Worm (Caenorhabditis elegans) whole organism, L1 larva: ENCODE results near the gene grd-12.
A peak's percentile ranks its signal among the peaks of the same experiment; 100 is the strongest.

Experiments used
- C16A3.4 ChIP-seq: fragments of 150-350 bp; optimal IDR thresholded peaks from 2 replicates; lab custom pipeline; 2014; ENCODE audit warnings: missing biosample characterization, missing genetic modification characterization
- F16B12.6 ChIP-seq: fragments of 150-350 bp; optimal IDR thresholded peaks from 2 replicates; lab custom pipeline; 2014; ENCODE audit warnings: missing biosample characterization, missing genetic modification characterization
- alr-1 ChIP-seq: fragments of 200-800 bp; sonication (Bioruptor generic); optimal IDR thresholded peaks from 2 replicates; lab custom pipeline; 2018; ENCODE audit warnings: borderline replicate concordance, mild to moderate bottlenecking, missing genetic modification characterization, missing compliant biosample characterization
- aly-2 ChIP-seq: fragments of 150-350 bp; optimal IDR thresholded peaks from 2 replicates; lab custom pipeline; 2014; ENCODE audit warnings: missing biosample characterization, missing genetic modification characterization
- ceh-8 ChIP-seq: fragments of 200-800 bp; sonication (Bioruptor generic); optimal IDR thresholded peaks from 2 replicates; lab custom pipeline; 2018; ENCODE audit warnings: mild to moderate bottlenecking, missing genetic modification characterization, moderate library complexity, missing compliant biosample characterization
- ceh-82 ChIP-seq, 3 experiments: fragments of 150-350 bp in 1 of 3; sonication (generic microtip) in 2 of 3; optimal IDR thresholded peaks; 2 replicates each; lab custom pipeline; 2014 to 2017; ENCODE audit warnings: missing biosample characterization in 3 of 3, missing genetic modification characterization in 3 of 3
- ceh-90 ChIP-seq: sonication (generic microtip); optimal IDR thresholded peaks from 2 replicates; lab custom pipeline; 2016; ENCODE audit warnings: missing genetic modification characterization, missing compliant biosample characterization
- dpl-1 ChIP-seq, 3 experiments: fragments of 150-350 bp in 2 of 3; sonication (generic microtip) in 1 of 3; optimal IDR thresholded peaks; 2 replicates each; lab custom pipeline; 2014 to 2017; ENCODE audit warnings: missing biosample characterization in 3 of 3, missing genetic modification characterization in 3 of 3, missing genetic modification reagents in 3 of 3
- dsc-1 ChIP-seq: sonication (generic microtip); optimal IDR thresholded peaks from 2 replicates; lab custom pipeline; 2016; ENCODE audit warnings: mild to moderate bottlenecking, missing genetic modification characterization, missing compliant biosample characterization
- efl-1 ChIP-seq, 4 experiments: fragments of 150-350 bp; optimal IDR thresholded peaks in 3 of 4; peaks in 1 of 4; 1 replicate in 1 of 4; 2 replicates in 3 of 4; lab custom pipeline; 2014; ENCODE audit warnings: missing biosample characterization in 2 of 4, missing genetic modification characterization in 2 of 4, missing genetic modification reagents in 2 of 4
- efl-3 ChIP-seq: fragments of 200-800 bp; sonication (Bioruptor generic); optimal IDR thresholded peaks from 2 replicates; lab custom pipeline; 2018; ENCODE audit warnings: mild to moderate bottlenecking, missing genetic modification characterization, missing compliant biosample characterization
- fkh-10 ChIP-seq: sonication (generic microtip); optimal IDR thresholded peaks from 2 replicates; lab custom pipeline; 2017; ENCODE audit warnings: missing biosample characterization, missing genetic modification reagents, missing genetic modification characterization
- fos-1 ChIP-seq: fragments of 150-350 bp; optimal IDR thresholded peaks from 2 replicates; lab custom pipeline; 2014; ENCODE audit warnings: missing biosample characterization, missing genetic modification characterization
- irx-1 ChIP-seq: sonication (generic microtip); optimal IDR thresholded peaks from 2 replicates; lab custom pipeline; 2016; ENCODE audit warnings: missing genetic modification characterization, missing compliant biosample characterization
- isw-1 ChIP-seq: fragments of 200-800 bp; sonication (Bioruptor generic); IDR thresholded peaks from 2 replicates; pipeline ENCODE4 v1.3.6; 2022; ENCODE audit warnings: missing genetic modification characterization, missing compliant biosample characterization
- jun-1 ChIP-seq: fragments of 150-350 bp; optimal IDR thresholded peaks from 2 replicates; lab custom pipeline; 2014; ENCODE audit warnings: missing biosample characterization, missing genetic modification reagents, missing genetic modification characterization
- lin-13 ChIP-seq: fragments of 150-350 bp; optimal IDR thresholded peaks from 2 replicates; lab custom pipeline; 2014; ENCODE audit warnings: missing biosample characterization, missing genetic modification reagents, missing genetic modification characterization
- lin-15B ChIP-seq: fragments of 150-350 bp; sonication (generic microtip); optimal IDR thresholded peaks from 3 replicates; lab custom pipeline; 2014; ENCODE audit warnings: missing biosample characterization, missing genetic modification characterization
- lin-35 ChIP-seq, 2 experiments: fragments of 150-350 bp; optimal IDR thresholded peaks; 2 replicates each; lab custom pipeline; 2014; ENCODE audit warnings: missing biosample characterization in 2 of 2, missing genetic modification characterization in 2 of 2, missing genetic modification reagents in 2 of 2
- lin-39 ChIP-seq: fragments of 150-350 bp; optimal IDR thresholded peaks from 2 replicates; lab custom pipeline; 2014; ENCODE audit warnings: missing biosample characterization, missing genetic modification reagents, missing genetic modification characterization
- lir-3 ChIP-seq: sonication (generic microtip); optimal IDR thresholded peaks from 2 replicates; lab custom pipeline; 2016; ENCODE audit warnings: mild to moderate bottlenecking, missing genetic modification characterization, moderate library complexity, missing compliant biosample characterization; ENCODE audit not compliant: poor library complexity
- lsy-2 ChIP-seq, 2 experiments: fragments of 150-350 bp; optimal IDR thresholded peaks; 2 replicates each; lab custom pipeline; 2014; ENCODE audit warnings: missing biosample characterization in 2 of 2, missing genetic modification characterization in 2 of 2
- mab-9 ChIP-seq: fragments of 200-800 bp; sonication (Bioruptor generic); IDR thresholded peaks from 2 replicates; pipeline ENCODE4 v1.3.6; 2022; ENCODE audit warnings: missing genetic modification reagents, missing genetic modification characterization, missing compliant biosample characterization
- nhr-11 ChIP-seq: fragments of 150-350 bp; optimal IDR thresholded peaks from 2 replicates; lab custom pipeline; 2014; ENCODE audit warnings: missing biosample characterization, missing genetic modification characterization
- nhr-12 ChIP-seq: sonication (generic microtip); optimal IDR thresholded peaks from 2 replicates; lab custom pipeline; 2017; ENCODE audit warnings: missing biosample characterization, missing genetic modification characterization
- nhr-19 ChIP-seq: fragments of 200-800 bp; sonication (Bioruptor generic); conservative IDR thresholded peaks from 2 replicates; pipeline ENCODE4 v1.3.6; 2022; ENCODE audit warnings: missing genetic modification characterization, missing compliant biosample characterization
- nhr-237 ChIP-seq: fragments of 150-350 bp; optimal IDR thresholded peaks from 2 replicates; lab custom pipeline; 2014; ENCODE audit warnings: missing biosample characterization, missing genetic modification characterization
- nhr-77 ChIP-seq: fragments of 150-350 bp; optimal IDR thresholded peaks from 2 replicates; lab custom pipeline; 2014; ENCODE audit warnings: missing biosample characterization, missing genetic modification characterization
- nhr-84 ChIP-seq: sonication (generic microtip); optimal IDR thresholded peaks from 2 replicates; lab custom pipeline; 2017; ENCODE audit warnings: missing biosample characterization, missing genetic modification characterization
- nhr-85 ChIP-seq: sonication (generic microtip); peaks from one replicate; lab custom pipeline; 2016; ENCODE audit warnings: missing genetic modification characterization, inconsistent platforms, missing compliant biosample characterization
- nhr-90 ChIP-seq: sonication (generic microtip); optimal IDR thresholded peaks from 2 replicates; lab custom pipeline; 2016; ENCODE audit warnings: mild to moderate bottlenecking, missing genetic modification characterization, missing compliant biosample characterization; ENCODE audit not compliant: poor library complexity
- pax-3 ChIP-seq: fragments of 200-800 bp; sonication (Bioruptor generic); optimal IDR thresholded peaks from 2 replicates; lab custom pipeline; 2018; ENCODE audit warnings: mild to moderate bottlenecking, missing genetic modification characterization, moderate library complexity, missing compliant biosample characterization
- skn-1 ChIP-seq: fragments of 150-350 bp; optimal IDR thresholded peaks from 2 replicates; lab custom pipeline; 2014; ENCODE audit warnings: missing biosample characterization, missing genetic modification characterization
- sox-4 ChIP-seq: sonication (generic microtip); optimal IDR thresholded peaks from 2 replicates; lab custom pipeline; 2016; ENCODE audit warnings: missing genetic modification characterization, missing compliant biosample characterization
- sup-37 ChIP-seq: fragments of 200-800 bp; sonication (Bioruptor generic); optimal IDR thresholded peaks from 2 replicates; lab custom pipeline; 2018; ENCODE audit warnings: mild to moderate bottlenecking, missing genetic modification characterization, missing compliant biosample characterization
- tbx-2 ChIP-seq: sonication (generic microtip); optimal IDR thresholded peaks from 2 replicates; lab custom pipeline; 2016; ENCODE audit warnings: missing genetic modification characterization, missing compliant biosample characterization
- tlp-1 ChIP-seq: fragments of 150-350 bp; optimal IDR thresholded peaks from 2 replicates; lab custom pipeline; 2014; ENCODE audit warnings: missing biosample characterization, missing genetic modification characterization
- unc-130 ChIP-seq: fragments of 150-350 bp; optimal IDR thresholded peaks from 2 replicates; lab custom pipeline; 2017; ENCODE audit warnings: missing biosample characterization, missing genetic modification characterization, inconsistent platforms
- unc-62 ChIP-seq: fragments of 150-350 bp; optimal IDR thresholded peaks from 2 replicates; lab custom pipeline; 2014; ENCODE audit warnings: missing biosample characterization, missing genetic modification reagents, missing genetic modification characterization
- unc-86 ChIP-seq: sonication (generic microtip); optimal IDR thresholded peaks from 2 replicates; lab custom pipeline; 2016; ENCODE audit warnings: missing genetic modification characterization, missing compliant biosample characterization
- unc-98 ChIP-seq: fragments of 200-800 bp; sonication (Bioruptor generic); IDR thresholded peaks from 2 replicates; pipeline ENCODE4 v1.3.6; 2022; ENCODE audit warnings: missing genetic modification characterization, missing compliant biosample characterization
- vab-15 ChIP-seq: sonication (generic microtip); optimal IDR thresholded peaks from 2 replicates; lab custom pipeline; 2017; ENCODE audit warnings: missing genotype, mild to moderate bottlenecking, missing genetic modification characterization, missing compliant biosample characterization
- zag-1 ChIP-seq: fragments of 150-350 bp; optimal IDR thresholded peaks from 2 replicates; lab custom pipeline; 2014; ENCODE audit warnings: missing biosample characterization, missing genetic modification characterization
- ztf-11 ChIP-seq, 2 experiments: sonication (generic microtip); optimal IDR thresholded peaks; 2 replicates each; lab custom pipeline; 2016 to 2017; ENCODE audit warnings: missing genetic modification characterization in 2 of 2, missing biosample characterization in 1 of 2, missing compliant biosample characterization in 1 of 2
- ztf-4 ChIP-seq: fragments of 150-350 bp; optimal IDR thresholded peaks from 2 replicates; lab custom pipeline; 2014; ENCODE audit warnings: missing biosample characterization, missing genetic modification characterization

The grd-12 gene

DNA sequence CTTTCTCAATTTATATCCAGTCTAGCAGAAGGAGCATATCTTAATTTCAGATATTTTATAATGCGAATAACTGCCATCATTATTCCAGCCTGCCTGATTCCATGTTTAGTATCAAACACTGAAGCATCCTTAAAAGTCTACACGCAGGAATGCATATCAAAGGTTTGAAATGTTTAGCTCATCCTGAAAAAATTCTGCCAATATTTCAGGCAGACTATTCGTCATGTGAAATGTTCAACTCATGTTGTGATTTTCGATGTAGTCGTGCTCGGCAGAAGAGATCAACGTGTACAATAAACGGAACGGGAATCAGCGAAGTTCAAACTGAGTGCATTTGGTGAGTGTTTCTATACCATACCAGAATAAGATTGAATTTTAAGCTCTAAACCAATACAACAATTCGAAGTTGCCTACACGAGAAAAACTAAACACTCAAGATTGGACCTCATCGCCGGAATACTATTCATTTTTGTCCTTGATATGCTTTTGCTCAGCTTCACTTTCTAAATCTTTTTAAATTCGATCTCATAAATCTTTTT, 21.2 kb downstream of the grd-12 start, which contains the start of gene T01C3.11:
TSS of gene T01C3.11 (plus strand) at position 51 of the 539 bp plus-strand sequence.
- TF ChIP-seq irx-1 (tag; lab: Kevin White, UChicago) = no peak
- TF ChIP-seq lin-35 (GFP tag; optimal IDR thresholded peaks at IDR 0.05; lab: Kevin White, UChicago) = no peak
- no peak for TF ChIP-seq efl-1 (optimal IDR thresholded peaks at IDR 0.05; lab: Kevin White, UChicago)
- peak in 1 of 2 experiments; percentile 65 for TF ChIP-seq efl-1 (GFP tag; optimal IDR thresholded peaks at IDR 0.05 in 1 of 2; lab: Kevin White, UChicago)

DNA sequence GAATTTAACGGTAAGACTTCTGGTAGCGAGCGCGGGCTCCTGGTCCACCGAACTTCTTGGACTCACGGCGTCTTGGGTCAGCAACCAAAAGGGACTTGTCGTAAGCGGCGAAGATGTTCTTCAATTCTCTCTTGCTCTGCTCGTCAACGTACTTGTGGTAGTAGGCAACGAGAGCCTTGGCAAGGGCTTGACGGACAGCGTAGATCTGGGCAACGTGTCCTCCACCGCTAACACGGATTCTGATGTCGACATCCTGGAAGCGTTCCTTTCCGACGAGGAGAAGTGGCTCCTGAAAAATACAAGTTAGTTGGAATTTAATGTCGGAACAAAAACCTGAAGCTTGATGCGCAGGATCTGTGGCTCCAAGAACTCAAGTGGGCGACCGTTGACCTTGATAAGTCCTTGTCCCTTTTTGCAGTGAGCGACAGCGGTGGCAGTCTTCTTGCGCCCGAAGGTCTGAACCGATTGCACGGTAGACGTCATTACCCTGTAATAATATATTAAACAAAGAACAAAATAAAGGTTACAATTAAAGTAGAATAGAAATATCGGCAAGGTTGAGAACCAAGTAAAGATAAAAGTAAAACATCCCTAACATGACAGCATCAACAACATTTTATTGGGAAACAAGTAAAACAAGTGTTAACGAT, 21.9 kb downstream of the grd-12 start, which contains the start of gene rps-16:
TSS of gene rps-16 (minus strand) at position 487 of the 650 bp plus-strand sequence.
- no peak for TF ChIP-seq ceh-82 (tag; optimal IDR thresholded peaks at IDR 0.05; lab: Kevin White, UChicago)
- TF ChIP-seq F16B12.6 (tag; lab: Kevin White, UChicago) = no peak
- TF ChIP-seq C16A3.4 (tag; lab: Kevin White, UChicago) = no peak
- TF ChIP-seq dsc-1 (tag; lab: Kevin White, UChicago) = no peak
- TF ChIP-seq jun-1 (tag; lab: Kevin White, UChicago) = no peak
- TF ChIP-seq sox-4 (tag; lab: Kevin White, UChicago) = no peak
- no peak for TF ChIP-seq sup-37
- no peak for TF ChIP-seq alr-1 (tag; lab: Kevin White, UChicago)
- no peak for TF ChIP-seq nhr-11 (tag; lab: Kevin White, UChicago)
- no peak for TF ChIP-seq nhr-77 (tag; lab: Kevin White, UChicago)

DNA sequence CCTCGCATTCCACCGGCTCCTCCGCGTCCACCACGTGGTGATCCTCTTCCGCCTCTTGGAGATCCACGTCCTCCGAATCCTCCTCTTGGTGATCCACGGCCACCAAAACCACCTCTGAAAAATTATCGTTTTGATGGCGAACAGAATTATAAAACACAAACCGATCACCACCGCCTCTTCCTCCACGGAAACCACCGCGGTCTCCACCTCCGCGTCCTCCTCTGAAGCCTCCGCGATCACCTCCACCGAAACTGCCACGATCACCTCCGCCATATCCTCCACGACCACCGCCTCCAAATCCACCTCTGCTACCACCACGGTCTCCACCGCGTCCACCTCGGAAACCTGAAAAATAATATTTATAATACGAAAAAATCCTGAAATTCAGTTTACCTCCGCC, 23.2 kb downstream of the grd-12 start:
- TF ChIP-seq skn-1 (tag; lab: Kevin White, UChicago) = no peak
- no peak for TF ChIP-seq pax-3 (tag; lab: Kevin White, UChicago)
- TF ChIP-seq vab-15 (tag; lab: Kevin White, UChicago) = no peak
- TF ChIP-seq C16A3.4 (tag; lab: Kevin White, UChicago) = no peak
- TF ChIP-seq lsy-2 (tag; optimal IDR thresholded peaks at IDR 0.05; lab: Kevin White, UChicago) = no peak
- no peak for TF ChIP-seq fos-1 (tag; lab: Kevin White, UChicago)
- TF ChIP-seq lin-35 (GFP tag; optimal IDR thresholded peaks at IDR 0.05; lab: Kevin White, UChicago) = no peak
- no peak for TF ChIP-seq lin-39 (tag; lab: Kevin White, UChicago)
- TF ChIP-seq nhr-237 (tag; lab: Kevin White, UChicago) = no peak
- TF ChIP-seq unc-62 (GFP tag; lab: Kevin White, UChicago) = no peak
- no peak for TF ChIP-seq nhr-85 (tag; lab: Kevin White, UChicago)
- no peak for TF ChIP-seq nhr-19 (GFP tag; lab: Robert Waterston, UW)
- no peak for TF ChIP-seq nhr-84 (tag; lab: Kevin White, UChicago)
- no peak for TF ChIP-seq irx-1 (tag; lab: Kevin White, UChicago)
- TF ChIP-seq ztf-4 = no peak
- no peak for TF ChIP-seq mab-9
- TF ChIP-seq, all 84 proteins: peak for 0

DNA sequence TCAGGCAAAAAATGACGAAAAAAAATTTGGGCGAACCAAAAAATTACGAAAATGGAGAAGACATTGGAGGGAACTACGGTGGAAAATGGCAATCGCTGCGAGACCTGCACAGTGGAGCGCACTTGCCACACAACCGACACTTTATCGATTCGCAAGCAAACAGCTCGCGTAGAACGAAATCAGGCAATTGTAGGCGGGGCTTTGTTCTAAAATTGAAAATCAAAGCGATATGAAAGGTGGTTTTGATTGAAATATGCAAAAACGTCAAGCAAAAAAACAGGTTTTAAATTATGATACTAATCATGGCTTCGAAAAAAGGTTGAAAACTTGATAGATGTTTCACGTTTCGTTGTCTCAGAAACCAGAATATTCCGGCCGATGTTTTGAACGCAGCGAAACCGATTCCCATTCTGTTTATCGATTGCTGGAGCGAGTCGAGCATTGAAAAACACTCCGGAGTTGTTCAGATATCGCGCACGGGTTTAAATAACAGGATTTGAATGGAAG, 23.9 kb downstream of the grd-12 start, which contains the start of the genes fib-1 and mut-15:
TSS of gene fib-1 (minus strand) at position 40 of the 507 bp plus-strand sequence.
TSS of gene mut-15 (plus strand) at position 360 of the 507 bp plus-strand sequence.
- TF ChIP-seq nhr-90 = peak; percentile 94
- peak; percentile 85 for TF ChIP-seq irx-1 (tag; lab: Kevin White, UChicago)
- peak; percentile 85 to 87 (median 85) for TF ChIP-seq dpl-1 (GFP tag; optimal IDR thresholded peaks at IDR 0.05; lab: Kevin White, UChicago)
- TF ChIP-seq lir-3 (tag; lab: Kevin White, UChicago) = peak; percentile 86
- peak; percentile 21 for TF ChIP-seq zag-1
- peak; percentile 96 for TF ChIP-seq lin-15B (tag; lab: Kevin White, UChicago)
- peak; percentile 54 for TF ChIP-seq efl-3 (GFP tag; lab: Kevin White, UChicago)
- peak; percentile 33 for TF ChIP-seq aly-2 (tag; lab: Kevin White, UChicago)
- TF ChIP-seq tlp-1 (tag; lab: Kevin White, UChicago) = no peak
- TF ChIP-seq ztf-11 (tag; optimal IDR thresholded peaks at IDR 0.05; lab: Kevin White, UChicago) = peak in 1 of 2 experiments; percentile 92
- TF ChIP-seq unc-98 (GFP tag; lab: Robert Waterston, UW) = peak; percentile 70
- peak; percentile 88 for TF ChIP-seq unc-86 (tag; lab: Kevin White, UChicago)
- peak; percentile 74 for TF ChIP-seq ceh-90 (tag; lab: Kevin White, UChicago)
- peak; percentile 93 for TF ChIP-seq tbx-2 (tag; lab: Kevin White, UChicago)
- TF ChIP-seq vab-15 (tag; lab: Kevin White, UChicago) = peak; percentile 92
- TF ChIP-seq isw-1 = peak; percentile 96
- TF ChIP-seq lin-13 (GFP tag; lab: Kevin White, UChicago) = peak; percentile 88
- peak; percentile 82 for TF ChIP-seq ceh-8 (GFP tag; lab: Kevin White, UChicago)
- peak; percentile 59 for TF ChIP-seq lin-39 (tag; lab: Kevin White, UChicago)
- peak; percentile 74 for TF ChIP-seq fkh-10 (GFP tag; lab: Kevin White, UChicago)
- TF ChIP-seq nhr-12 (tag; lab: Kevin White, UChicago) = no peak
- TF ChIP-seq unc-130 (tag; lab: Kevin White, UChicago) = peak; percentile 90
